Worm (Caenorhabditis elegans): ENCODE measurements around the gene ifas-2.

DNA sequence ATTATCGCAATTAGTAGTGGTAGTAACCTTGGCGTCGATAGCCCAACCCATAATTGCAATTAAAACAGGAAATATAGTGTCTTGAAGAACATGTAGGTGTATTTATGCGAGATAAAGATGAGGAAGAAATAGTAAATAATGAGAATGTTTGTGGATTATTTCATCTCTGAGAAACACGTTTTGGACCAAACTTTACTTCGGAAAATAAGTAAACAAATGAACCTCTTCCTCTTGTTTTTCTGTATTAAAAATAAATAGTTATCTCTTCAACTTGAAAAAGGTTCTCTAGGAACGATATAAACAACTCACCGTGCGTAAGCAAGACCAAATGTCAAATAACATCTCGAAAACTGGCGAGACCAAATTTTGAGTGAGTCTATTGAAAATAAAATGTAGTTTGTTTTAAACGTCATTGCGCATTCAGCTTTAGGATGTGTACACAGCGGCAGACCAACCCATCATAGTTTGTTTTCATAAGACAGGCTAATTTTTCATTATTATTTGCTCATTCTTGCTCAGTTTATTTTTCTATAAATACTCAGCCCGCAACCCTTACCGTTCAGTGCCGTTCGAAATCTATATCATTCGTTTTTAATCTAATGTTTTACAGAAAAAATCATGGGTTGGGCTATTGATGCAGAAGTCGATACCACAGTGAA, 6.3 kb downstream of the ifas-2 start, which contains the start of the genes F09C6.11 and F09C6.12:
- no peak for TF ChIP-seq ztf-29 (GFP tag; IDR thresholded peaks at IDR 0.05)
- no peak for TF ChIP-seq cog-1 (tag; optimal IDR thresholded peaks at IDR 0.05)

Measured in whole organism, midembryonic.